Fruit fly (Drosophila melanogaster) whole organism, wandering third instar larva: ENCODE data around the gene CG5412.

ENCODE experiments used
- Abd-B ChIP-seq: fragments of >200 bp; optimal IDR thresholded peaks from 2 replicates; lab custom pipeline; 2017; ENCODE audit warnings: missing biosample characterization, missing genetic modification characterization
- CG32264 ChIP-seq: fragments of 200-800 bp; sonication (Bioruptor generic); optimal IDR thresholded peaks from 2 replicates; lab custom pipeline; 2016; ENCODE audit warnings: missing biosample characterization, missing genetic modification characterization
- CG9705 ChIP-seq: fragments of 200-800 bp; sonication (Bioruptor generic); optimal IDR thresholded peaks from 2 replicates; lab custom pipeline; 2018; ENCODE audit warnings: missing biosample characterization, mild to moderate bottlenecking, missing genetic modification characterization
- Dfd ChIP-seq: fragments of >200 bp; optimal IDR thresholded peaks from 2 replicates; lab custom pipeline; 2017; ENCODE audit warnings: missing biosample characterization, missing genetic modification characterization
- Dif ChIP-seq: fragments of 200-275, 200-300 bp; sonication (Bioruptor generic); optimal IDR thresholded peaks from 2 replicates; lab custom pipeline; 2018; ENCODE audit warnings: missing biosample characterization, missing genetic modification characterization; ENCODE audit not compliant: partially characterized antibody
- HLH106 ChIP-seq: fragments of 200-800 bp; optimal IDR thresholded peaks from 3 replicates; lab custom pipeline; 2019; ENCODE audit warnings: missing biosample characterization, mild to moderate bottlenecking, missing genetic modification characterization, moderate library complexity
- Hnf4 ChIP-seq: fragments of 200-800 bp; sonication (Bioruptor generic); optimal IDR thresholded peaks from 2 replicates; lab custom pipeline; 2016; ENCODE audit warnings: missing biosample characterization, mild to moderate bottlenecking, missing genetic modification characterization
- Hr78 ChIP-seq: fragments of >200 bp; optimal IDR thresholded peaks from 2 replicates; lab custom pipeline; 2017; ENCODE audit warnings: missing biosample characterization, missing genetic modification characterization
- Hr83 ChIP-seq: fragments of 200-300 bp; sonication (Bioruptor generic); optimal IDR thresholded peaks from 2 replicates; lab custom pipeline; 2016; ENCODE audit warnings: missing biosample characterization, mild to moderate bottlenecking, missing genetic modification characterization, moderate library complexity; ENCODE audit not compliant: poor library complexity, severe bottlenecking
- Jra ChIP-seq: sonication (Bioruptor generic); optimal IDR thresholded peaks from 2 replicates; lab custom pipeline; 2016; ENCODE audit warnings: missing biosample characterization, missing genetic modification characterization
- Mio ChIP-seq: sonication (Bioruptor generic); optimal IDR thresholded peaks from 2 replicates; lab custom pipeline; 2016; ENCODE audit warnings: missing biosample characterization, missing genetic modification characterization
- N ChIP-seq: fragments of >200 bp; optimal IDR thresholded peaks from 2 replicates; lab custom pipeline; 2018; ENCODE audit warnings: missing biosample characterization, missing external identifiers, missing genetic modification characterization
- OdsH ChIP-seq: fragments of 200-800 bp; sonication (Bioruptor generic); optimal IDR thresholded peaks from 2 replicates; lab custom pipeline; 2016; ENCODE audit warnings: missing biosample characterization, mild to moderate bottlenecking, missing genetic modification characterization
- Rel ChIP-seq, 2 experiments: fragments of 200-800 bp; sonication (Bioruptor generic) in 1 of 2; optimal IDR thresholded peaks; 2 replicates in 1 of 2; 3 replicates in 1 of 2; lab custom pipeline; 2016 to 2019; ENCODE audit warnings: mild to moderate bottlenecking in 2 of 2, missing biosample characterization in 2 of 2, missing genetic modification characterization in 2 of 2, moderate library complexity in 1 of 2
- Vsx2 ChIP-seq: fragments of 200-300, 225-300 bp; sonication (Bioruptor generic); optimal IDR thresholded peaks from 2 replicates; lab custom pipeline; 2018; ENCODE audit warnings: missing biosample characterization, missing genetic modification characterization; ENCODE audit not compliant: partially characterized antibody
- br ChIP-seq: fragments of 200-800 bp; sonication (Bioruptor generic); optimal IDR thresholded peaks from 2 replicates; lab custom pipeline; 2016; ENCODE audit warnings: missing biosample characterization, missing genetic modification characterization
- brk ChIP-seq: fragments of 200-800 bp; sonication (Bioruptor generic); optimal IDR thresholded peaks from 2 replicates; lab custom pipeline; 2016; ENCODE audit warnings: missing biosample characterization, mild to moderate bottlenecking, missing genetic modification characterization
- dsf ChIP-seq: sonication (Bioruptor generic); optimal IDR thresholded peaks from 2 replicates; lab custom pipeline; 2016; ENCODE audit warnings: missing biosample characterization, missing genetic modification characterization, borderline replicate concordance
- ey ChIP-seq: fragments of 200-800 bp; sonication (Bioruptor generic); optimal IDR thresholded peaks from 2 replicates; lab custom pipeline; 2016; ENCODE audit warnings: missing biosample characterization, missing genetic modification characterization
- foxo ChIP-seq, 2 experiments: fragments of 200-800 bp; sonication (Bioruptor generic); optimal IDR thresholded peaks; 2 replicates in 1 of 2; 3 replicates in 1 of 2; lab custom pipeline; 2016 to 2017; ENCODE audit warnings: missing biosample characterization in 2 of 2, missing genetic modification characterization in 2 of 2
- h ChIP-seq: fragments of 200-800 bp; sonication (Bioruptor generic); optimal IDR thresholded peaks from 3 replicates; lab custom pipeline; 2016; ENCODE audit warnings: missing biosample characterization, mild to moderate bottlenecking, missing genetic modification characterization
- jim ChIP-seq: fragments of 175-275, 200-325 bp; sonication (Bioruptor generic); optimal IDR thresholded peaks from 2 replicates; lab custom pipeline; 2016; ENCODE audit warnings: missing biosample characterization, mild to moderate bottlenecking, missing genetic modification characterization
- pan ChIP-seq: fragments of >200 bp; optimal IDR thresholded peaks from 2 replicates; lab custom pipeline; 2017
- psq ChIP-seq: fragments of 200-800 bp; sonication (Bioruptor generic); optimal IDR thresholded peaks from 3 replicates; lab custom pipeline; 2017; ENCODE audit warnings: missing biosample characterization, mild to moderate bottlenecking, missing genetic modification characterization, moderate library complexity
- rgr ChIP-seq: fragments of 200-800 bp; sonication (Bioruptor generic); optimal IDR thresholded peaks from 3 replicates; lab custom pipeline; 2016; ENCODE audit warnings: missing biosample characterization, mild to moderate bottlenecking, missing genetic modification characterization
- sage ChIP-seq: fragments of 200-800 bp; sonication (Bioruptor generic); optimal IDR thresholded peaks from 2 replicates; lab custom pipeline; 2016; ENCODE audit warnings: missing biosample characterization, mild to moderate bottlenecking, missing genetic modification characterization
- sv ChIP-seq: fragments of 200-800 bp; sonication (Bioruptor generic); optimal IDR thresholded peaks from 3 replicates; lab custom pipeline; 2016; ENCODE audit warnings: missing biosample characterization, missing genetic modification characterization
- tai ChIP-seq: sonication (Bioruptor generic); optimal IDR thresholded peaks from 2 replicates; lab custom pipeline; 2016; ENCODE audit warnings: missing biosample characterization, missing genetic modification characterization
- usp ChIP-seq: fragments of >200 bp; optimal IDR thresholded peaks from 2 replicates; lab custom pipeline; 2017; ENCODE audit warnings: missing biosample characterization, missing genetic modification characterization
- woc ChIP-seq: sonication (Bioruptor generic); optimal IDR thresholded peaks from 2 replicates; lab custom pipeline; 2016; ENCODE audit warnings: missing biosample characterization, mild to moderate bottlenecking, missing genetic modification characterization

CG5412 gene

DNA sequence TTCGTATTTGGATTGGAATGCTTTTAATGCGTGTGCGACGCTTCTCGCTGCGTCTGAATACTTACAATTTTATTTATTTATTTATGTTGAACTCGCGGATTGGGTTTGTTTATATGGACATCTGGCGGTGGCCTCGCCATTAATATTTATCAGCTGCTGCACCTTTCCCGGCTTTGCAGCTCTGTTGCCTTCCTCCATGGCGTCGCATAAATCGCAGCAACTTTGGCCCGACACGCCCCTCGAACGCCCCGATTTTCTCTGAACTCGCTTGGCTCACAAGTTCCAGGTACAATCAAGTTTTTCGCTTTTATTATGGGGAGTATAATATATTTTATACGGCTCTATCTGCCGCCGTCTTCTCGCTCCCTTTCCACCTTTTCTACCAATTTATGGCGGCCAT is 23.3 kb downstream of the CG5412 start:
- TF ChIP-seq Rel (GFP tag; optimal IDR thresholded peaks at IDR 0.05; lab: Kevin White, UChicago) (no peak), Rel (tag; optimal IDR thresholded peaks at IDR 0.05; lab: Kevin White, UChicago) (no peak), Abd-B (GFP tag; lab: Kevin White, UChicago) (no peak), br (GFP tag; lab: Kevin White, UChicago) (no peak), psq (no peak), Hnf4 (GFP tag; lab: Kevin White, UChicago) (no peak), dsf (GFP tag; lab: Kevin White, UChicago) (no peak), CG9705 (GFP tag; lab: Kevin White, UChicago) (no peak), CG32264 (GFP tag; lab: Kevin White, UChicago) (no peak), ey (GFP tag; lab: Kevin White, UChicago) (no peak), Hr83 (GFP tag; lab: Kevin White, UChicago) (no peak), N (GFP tag; lab: Kevin White, UChicago) (no peak), Hr78 (no peak), rgr (no peak), brk (GFP tag; lab: Kevin White, UChicago) (no peak), sage (GFP tag; lab: Kevin White, UChicago) (no peak), h (GFP tag; lab: Kevin White, UChicago) (no peak), Vsx2 (GFP tag; lab: Kevin White, UChicago) (no peak), pan (lab: Kevin White, UChicago) (no peak), Jra (GFP tag; lab: Kevin White, UChicago) (no peak)

DNA sequence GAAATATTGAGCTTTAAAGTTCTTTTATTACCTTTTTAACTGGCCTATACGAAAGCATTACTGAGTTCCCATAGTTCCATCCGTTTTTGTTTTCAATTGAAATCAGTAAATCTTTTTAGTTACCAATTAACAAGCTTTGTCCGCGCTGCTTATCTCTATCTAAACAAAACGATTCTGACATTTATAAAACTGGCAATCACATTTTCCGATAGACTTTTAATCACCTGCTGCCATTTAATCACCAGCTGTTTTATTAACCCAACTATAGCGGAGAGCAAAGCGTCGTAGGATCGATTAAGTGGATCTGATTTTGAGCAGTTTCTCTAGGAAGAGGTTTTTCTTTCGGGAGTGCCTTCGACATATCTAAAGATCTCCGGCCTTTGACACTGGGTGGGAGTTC is 25.7 kb downstream of the CG5412 start:
- TF ChIP-seq jim (GFP tag; lab: Kevin White, UChicago) = no peak
- TF ChIP-seq CG32264 (GFP tag; lab: Kevin White, UChicago) = no peak
- no peak for TF ChIP-seq Jra (GFP tag; lab: Kevin White, UChicago)
- TF ChIP-seq Dif (GFP tag; lab: Kevin White, UChicago) = no peak
- no peak for TF ChIP-seq brk (GFP tag; lab: Kevin White, UChicago)
- no peak for TF ChIP-seq br (GFP tag; lab: Kevin White, UChicago)

DNA sequence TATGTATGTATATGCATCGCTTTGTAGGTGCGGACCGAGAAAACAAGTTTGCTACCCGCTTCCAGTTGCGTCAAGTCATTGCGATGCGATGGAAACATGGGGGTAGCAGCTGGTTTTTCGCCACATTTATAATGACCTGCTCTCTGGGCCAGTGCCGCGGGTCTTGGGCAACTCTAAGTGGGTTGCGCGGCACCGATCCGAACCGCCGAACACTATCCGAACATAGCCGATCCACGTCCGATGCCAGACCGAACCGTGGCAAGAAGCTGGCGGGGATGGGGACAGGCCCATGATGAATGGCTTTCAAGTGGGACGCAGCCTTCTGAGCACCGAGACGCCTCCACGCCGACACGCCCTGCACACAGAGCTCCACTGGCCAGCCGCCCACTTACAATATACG is 27.2 kb downstream of the CG5412 start:
- TF ChIP-seq br (GFP tag; lab: Kevin White, UChicago) = no peak
- no peak for TF ChIP-seq foxo (GFP tag; optimal IDR thresholded peaks at IDR 0.05; lab: Kevin White, UChicago)
- no peak for TF ChIP-seq dsf (GFP tag; lab: Kevin White, UChicago)
- TF ChIP-seq sv (GFP tag; lab: Kevin White, UChicago) = no peak
- no peak for TF ChIP-seq usp (GFP tag; lab: Kevin White, UChicago)

DNA sequence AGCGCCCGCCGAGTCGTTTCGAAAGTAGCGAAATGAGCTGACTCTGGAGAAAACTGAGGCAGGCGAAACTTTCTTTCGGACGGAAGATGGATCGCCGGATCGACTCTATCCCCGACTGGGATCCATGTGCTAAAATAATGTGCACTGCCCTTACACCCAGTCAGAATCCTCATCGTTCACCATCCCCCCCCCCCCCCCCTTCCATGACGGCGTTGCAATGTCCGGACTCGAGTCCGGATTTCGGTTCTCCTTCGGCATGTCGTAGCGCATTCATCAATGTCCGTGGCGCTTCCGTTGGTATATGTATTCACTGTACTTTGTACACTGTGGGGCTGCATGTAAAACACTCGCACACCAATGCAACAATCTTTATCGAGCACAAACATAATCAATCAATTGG is 28.2 kb downstream of the CG5412 start:
- TF ChIP-seq Rel (GFP tag; optimal IDR thresholded peaks at IDR 0.05; lab: Kevin White, UChicago) (no peak), Rel (tag; optimal IDR thresholded peaks at IDR 0.05; lab: Kevin White, UChicago) (no peak), Hnf4 (GFP tag; lab: Kevin White, UChicago) (no peak), Dfd (GFP tag; lab: Kevin White, UChicago) (peak; percentile 92)

DNA sequence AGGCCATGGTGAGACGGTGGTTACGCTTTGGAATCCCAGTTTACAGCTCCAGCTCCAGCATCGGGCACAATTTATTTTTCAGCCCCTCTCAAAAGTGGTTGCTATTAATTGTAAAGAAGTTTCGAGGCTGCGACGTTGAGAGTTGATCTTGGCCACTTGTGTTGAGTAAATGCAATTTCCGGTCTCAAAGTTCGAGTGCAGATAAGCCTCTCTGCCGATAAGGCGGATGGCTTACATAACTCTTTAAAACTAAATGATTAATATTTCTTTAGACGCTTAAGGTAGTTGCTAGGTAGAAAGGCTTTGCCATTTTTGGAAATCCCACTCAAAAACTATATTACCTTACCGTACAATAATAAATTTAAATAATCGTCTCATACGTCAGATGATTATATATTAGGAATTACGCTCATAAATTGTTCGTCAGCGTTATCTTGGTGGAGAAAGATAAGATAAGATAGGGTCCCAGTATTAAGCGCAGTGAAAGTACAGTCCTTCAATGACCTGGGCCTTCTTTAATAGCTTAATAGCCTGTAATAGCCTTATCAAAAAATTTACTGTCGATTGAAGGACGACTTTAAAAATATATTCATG is 28.8 kb downstream of the CG5412 start:
- TF ChIP-seq woc = no peak
- TF ChIP-seq HLH106 (tag; lab: Kevin White, UChicago) = no peak
- TF ChIP-seq rgr = no peak
- no peak for TF ChIP-seq Mio (GFP tag; lab: Kevin White, UChicago)
- no peak for TF ChIP-seq sv (GFP tag; lab: Kevin White, UChicago)
- TF ChIP-seq Jra (GFP tag; lab: Kevin White, UChicago) = no peak
- TF ChIP-seq Rel (GFP tag; optimal IDR thresholded peaks at IDR 0.05; lab: Kevin White, UChicago) = no peak
- no peak for TF ChIP-seq Rel (tag; optimal IDR thresholded peaks at IDR 0.05; lab: Kevin White, UChicago)
- TF ChIP-seq Abd-B (GFP tag; lab: Kevin White, UChicago) = no peak
- TF ChIP-seq br (GFP tag; lab: Kevin White, UChicago) = no peak
- no peak for TF ChIP-seq tai (GFP tag; lab: Kevin White, UChicago)
- no peak for TF ChIP-seq OdsH (GFP tag; lab: Kevin White, UChicago)
